Worm (Caenorhabditis elegans) whole organism, young adult: ENCODE results near the gene nsph-4.2.
"Not testable (repeated sequence)": the region's sequence is repeated elsewhere in the genome, so short reads cannot be mapped to it uniquely, and the experiment has no call there.

ENCODE experiments used
- C17E4.6 ChIP-seq: fragments of 200-800 bp; sonication (Bioruptor generic); IDR thresholded peaks from 2 replicates; pipeline ENCODE4 v1.3.6; 2022; ENCODE audit warnings: missing genetic modification reagents, missing genetic modification characterization, missing compliant biosample characterization
- D2030.7 ChIP-seq: fragments of 200-800 bp; sonication (Bioruptor generic); IDR thresholded peaks from 2 replicates; pipeline ENCODE4 v1.3.6; 2022; ENCODE audit warnings: missing genetic modification reagents, missing genetic modification characterization, missing compliant biosample characterization
- F33H1.4 ChIP-seq: fragments of 200-800 bp; sonication (Bioruptor generic); IDR thresholded peaks from 2 replicates; pipeline ENCODE4 v1.3.6; 2022; ENCODE audit warnings: missing genetic modification reagents, missing genetic modification characterization, missing compliant biosample characterization
- F55B11.4 ChIP-seq: sonication (generic microtip); optimal IDR thresholded peaks from 2 replicates; lab custom pipeline; 2016; ENCODE audit warnings: missing compliant biosample characterization, missing genetic modification characterization, borderline replicate concordance; ENCODE audit not compliant: insufficient read depth
- K12H6.12 ChIP-seq: fragments of 200-800 bp; sonication (Bioruptor generic); optimal IDR thresholded peaks from 2 replicates; lab custom pipeline; 2018; ENCODE audit warnings: mild to moderate bottlenecking, missing genetic modification characterization, missing compliant biosample characterization
- Y53G8AR.9 ChIP-seq: fragments of 200-800 bp; sonication (Bioruptor generic); conservative IDR thresholded peaks from 2 replicates; pipeline ENCODE4 v1.3.6; 2022; ENCODE audit warnings: missing genetic modification reagents, missing genetic modification characterization, missing compliant biosample characterization
- Y56A3A.18 ChIP-seq: fragments of 200-800 bp; sonication (Bioruptor generic); IDR thresholded peaks from 2 replicates; pipeline ENCODE4 v1.3.6; 2022; ENCODE audit warnings: missing genetic modification reagents, missing genetic modification characterization, missing compliant biosample characterization
- attf-3 ChIP-seq: fragments of 200-800 bp; sonication (Bioruptor generic); conservative IDR thresholded peaks from 2 replicates; pipeline ENCODE4 v1.3.6; 2022; ENCODE audit warnings: missing genetic modification reagents, missing genetic modification characterization, missing compliant biosample characterization
- attf-6 ChIP-seq: fragments of 200-800 bp; sonication (Bioruptor generic); IDR thresholded peaks from 2 replicates; pipeline ENCODE4 v1.3.6; 2022; ENCODE audit warnings: missing genetic modification reagents, missing genetic modification characterization, missing compliant biosample characterization
- ceh-100 ChIP-seq: fragments of 200-800 bp; sonication (Bioruptor generic); IDR thresholded peaks from 2 replicates; pipeline ENCODE4 v1.3.6; 2022; ENCODE audit warnings: missing genetic modification reagents, missing genetic modification characterization, missing compliant biosample characterization
- dox-1 ChIP-seq: fragments of 200-800 bp; sonication (Bioruptor generic); IDR thresholded peaks from 2 replicates; pipeline ENCODE4 v1.3.6; 2022; ENCODE audit warnings: missing genetic modification reagents, missing genetic modification characterization, missing compliant biosample characterization
- ekl-4 ChIP-seq: fragments of 200-800 bp; sonication (Bioruptor generic); IDR thresholded peaks from 2 replicates; pipeline ENCODE4 v1.3.6; 2022; ENCODE audit warnings: missing genetic modification reagents, missing genetic modification characterization, missing compliant biosample characterization
- him-1 ChIP-seq: sonication (generic microtip); optimal IDR thresholded peaks from 2 replicates; lab custom pipeline; 2016; ENCODE audit warnings: missing genotype, missing genetic modification reagents, missing genetic modification characterization, missing compliant biosample characterization
- hlh-12 ChIP-seq: sonication (generic microtip); optimal IDR thresholded peaks from 2 replicates; lab custom pipeline; 2016; ENCODE audit warnings: missing genetic modification characterization, missing compliant biosample characterization
- hmg-1.2 ChIP-seq: fragments of 200-800 bp; sonication (Bioruptor generic); IDR thresholded peaks from 2 replicates; pipeline ENCODE4 v1.3.6; 2022; ENCODE audit warnings: missing genetic modification reagents, missing genetic modification characterization, missing compliant biosample characterization
- hmg-20 ChIP-seq: fragments of 200-800 bp; sonication (Bioruptor generic); IDR thresholded peaks from 2 replicates; pipeline ENCODE4 v1.3.6; 2022; ENCODE audit warnings: missing genetic modification reagents, missing genetic modification characterization, missing compliant biosample characterization
- hsf-1 ChIP-seq: fragments of 200-800 bp; sonication (Bioruptor generic); IDR thresholded peaks from 2 replicates; pipeline ENCODE4 v1.3.6; 2022; ENCODE audit warnings: missing genetic modification reagents, missing genetic modification characterization, missing compliant biosample characterization
- lin-26 ChIP-seq: fragments of 200-800 bp; sonication (Bioruptor generic); IDR thresholded peaks from 2 replicates; pipeline ENCODE4 v1.3.6; 2022; ENCODE audit warnings: missing genetic modification reagents, missing genetic modification characterization, missing compliant biosample characterization
- lin-35 ChIP-seq, 3 experiments: fragments of 150-350 bp in 2 of 3; sonication (generic microtip) in 1 of 3; optimal IDR thresholded peaks; 2 replicates each; lab custom pipeline; 2014 to 2018; ENCODE audit warnings: missing biosample characterization in 3 of 3, missing genetic modification characterization in 3 of 3, missing genetic modification reagents in 3 of 3
- lin-40 ChIP-seq: sonication (generic microtip); optimal IDR thresholded peaks from 2 replicates; lab custom pipeline; 2016; ENCODE audit warnings: missing genetic modification characterization, mild to moderate bottlenecking, missing compliant biosample characterization, missing genotype, missing genetic modification reagents
- madf-10 ChIP-seq: sonication (generic microtip); optimal IDR thresholded peaks from 2 replicates; lab custom pipeline; 2016; ENCODE audit warnings: mild to moderate bottlenecking, missing genetic modification characterization, missing compliant biosample characterization
- madf-3 ChIP-seq: fragments of 200-800 bp; sonication (Bioruptor generic); IDR thresholded peaks from 2 replicates; pipeline ENCODE4 v1.3.6; 2022; ENCODE audit warnings: missing genetic modification reagents, missing genetic modification characterization, missing compliant biosample characterization
- madf-6 ChIP-seq: fragments of 200-800 bp; sonication (Bioruptor generic); IDR thresholded peaks from 2 replicates; pipeline ENCODE4 v1.3.6; 2022; ENCODE audit warnings: missing genetic modification reagents, missing genetic modification characterization, missing compliant biosample characterization
- nfyb-1 ChIP-seq: fragments of 200-800 bp; sonication (Bioruptor generic); IDR thresholded peaks from 2 replicates; pipeline ENCODE4 v1.3.6; 2022; ENCODE audit warnings: missing genetic modification reagents, missing genetic modification characterization, missing compliant biosample characterization
- nhr-120 ChIP-seq: fragments of 200-800 bp; sonication (Bioruptor generic); IDR thresholded peaks from 2 replicates; pipeline ENCODE4 v1.3.6; 2022; ENCODE audit warnings: missing genetic modification characterization, missing compliant biosample characterization
- pbrm-1 ChIP-seq: fragments of 200-800 bp; sonication (Bioruptor generic); IDR thresholded peaks from 2 replicates; pipeline ENCODE4 v1.3.6; 2022; ENCODE audit warnings: missing genetic modification reagents, missing genetic modification characterization, missing compliant biosample characterization
- rcor-1 ChIP-seq: fragments of 200-800 bp; sonication (Bioruptor generic); IDR thresholded peaks from 2 replicates; pipeline ENCODE4 v1.3.6; 2022; ENCODE audit warnings: missing genetic modification reagents, missing genetic modification characterization, missing compliant biosample characterization
- snpc-1.1 ChIP-seq: sonication (generic microtip); optimal IDR thresholded peaks from 2 replicates; lab custom pipeline; 2017; ENCODE audit warnings: missing genetic modification characterization, mild to moderate bottlenecking, missing compliant biosample characterization, antibody characterized with exemption, moderate library complexity, missing genotype, missing genetic modification reagents; ENCODE audit not compliant: insufficient read depth
- snpc-4 ChIP-seq, 5 experiments: fragments of 150-350 bp in 1 of 5; sonication (generic microtip) in 4 of 5; optimal IDR thresholded peaks; 2 replicates each; lab custom pipeline; 2014 to 2018; ENCODE audit warnings: missing genetic modification characterization in 5 of 5, missing biosample characterization in 3 of 5, antibody characterized with exemption in 2 of 5, mild to moderate bottlenecking in 2 of 5, missing compliant biosample characterization in 2 of 5, missing genotype in 2 of 5, moderate library complexity in 2 of 5, missing genetic modification reagents in 1 of 5
- tbp1 ChIP-seq: fragments of 200-800 bp; sonication (Bioruptor generic); optimal IDR thresholded peaks from 2 replicates; lab custom pipeline; 2018; ENCODE audit warnings: mild to moderate bottlenecking, missing genetic modification characterization, missing compliant biosample characterization
- ztf-3 ChIP-seq: fragments of 200-800 bp; sonication (Bioruptor generic); optimal IDR thresholded peaks from 2 replicates; lab custom pipeline; 2018; ENCODE audit warnings: mild to moderate bottlenecking, missing genetic modification characterization, missing compliant biosample characterization
- ztf-6 ChIP-seq: fragments of 200-800 bp; sonication (Bioruptor generic); IDR thresholded peaks from 2 replicates; pipeline ENCODE4 v1.3.6; 2022; ENCODE audit warnings: missing genetic modification reagents, missing genetic modification characterization, missing compliant biosample characterization

Gene nsph-4.2

ce11 chrIV:5254678-5255077 is 36.1 kb downstream of the nsph-4.2 start, which contains the start of gene F36H12.10:
Gene F36H12.10 (minus strand): TSS chrIV:5254778.
- not testable (repeated sequence) for TF ChIP-seq ztf-6; ztf-3 (GFP tag; lab: Kevin White, UChicago); him-1 (tag; lab: Kevin White, UChicago)

- not testable (repeated sequence) for TF ChIP-seq attf-3 (GFP tag; lab: Robert Waterston, UW); lin-40 (tag; lab: Kevin White, UChicago); lin-35 (GFP tag; optimal IDR thresholded peaks at IDR 0.05; lab: Kevin White, UChicago)
These were observed 38.1 kb downstream of the nsph-4.2 start, which contains the start of gene F36H12.9 for ce11 chrIV:5256731-5257130. Gene F36H12.9 (plus strand): TSS chrIV:5257031.

ce11 chrIV:5258385-5258784 is 39.8 kb downstream of the nsph-4.2 start, which contains the start of gene ttbk-2.1:
Gene ttbk-2.1 (plus strand): TSS chrIV:5258685.
- not testable (repeated sequence) for TF ChIP-seq K12H6.12; lin-26 (GFP tag; lab: Robert Waterston, UW); madf-10 (tag; lab: Kevin White, UChicago)

- TF ChIP-seq nhr-120 (GFP tag; lab: Robert Waterston, UW); hlh-12 (tag; lab: Kevin White, UChicago); F55B11.4 (tag; lab: Kevin White, UChicago): not testable (repeated sequence)
These were observed 41.7 kb downstream of the nsph-4.2 start, which contains the start of gene msp-19 for ce11 chrIV:5260289-5260688. Gene msp-19 (plus strand): TSS chrIV:5260589.

ce11 chrIV:5261786-5262185 is 43.2 kb downstream of the nsph-4.2 start:
- peak; percentile 49; the same call in 1 of the 2 replicates for TF ChIP-seq rcor-1 (GFP tag; lab: Robert Waterston, UW)
- TF ChIP-seq nfyb-1 (GFP tag; lab: Robert Waterston, UW), result peak; percentile 74
- peak; percentile 81 for TF ChIP-seq madf-6
- peak; percentile 58 for TF ChIP-seq F33H1.4 (GFP tag; lab: Robert Waterston, UW)
- peak; percentile 78 for TF ChIP-seq pbrm-1
- TF ChIP-seq Y53G8AR.9 (GFP tag; lab: Robert Waterston, UW), result 0 out of 2 replicates have a peak, but pooled peaks have one; percentile 57
- 0 out of 2 replicates have a peak, but pooled peaks have one; percentile 55 for TF ChIP-seq madf-3 (GFP tag; lab: Robert Waterston, UW)
- TF ChIP-seq hsf-1 (GFP tag; lab: Robert Waterston, UW), result peak; percentile 68; the same call in 1 of the 2 replicates
- 0 out of 2 replicates have a peak, but pooled peaks have one; percentile 42 for TF ChIP-seq hmg-20 (GFP tag; lab: Robert Waterston, UW)
- TF ChIP-seq attf-6, result peak; percentile 97
- TF ChIP-seq Y56A3A.18 (GFP tag; lab: Robert Waterston, UW), result peak; percentile 82
- peak; percentile 46 for TF ChIP-seq snpc-1.1 (tag; lab: Kevin White, UChicago)
- TF ChIP-seq ekl-4 (GFP tag; lab: Robert Waterston, UW), result peak; percentile 75; the same call in 1 of the 2 replicates
- TF ChIP-seq C17E4.6 (GFP tag; lab: Robert Waterston, UW), result peak; percentile 58; the same call in 1 of the 2 replicates
- peak; percentile 80 for TF ChIP-seq hmg-1.2 (GFP tag; lab: Robert Waterston, UW)
- TF ChIP-seq snpc-4 (GFP tag; optimal IDR thresholded peaks at IDR 0.05; lab: Kevin White, UChicago), result peak; percentile 60
- peak; percentile 48 to 95 (median 90) for TF ChIP-seq snpc-4 (tag; optimal IDR thresholded peaks at IDR 0.05; lab: Kevin White, UChicago)
- 0 out of 2 replicates have a peak, but pooled peaks have one; percentile 43 for TF ChIP-seq dox-1 (GFP tag; lab: Robert Waterston, UW)
- peak; percentile 92 for TF ChIP-seq D2030.7 (GFP tag; lab: Robert Waterston, UW)
- TF ChIP-seq tbp1 (GFP tag; lab: Kevin White, UChicago), result peak; percentile 45
- peak; percentile 39 for TF ChIP-seq ceh-100
